Worm (Caenorhabditis elegans): ENCODE data around the gene K11C4.1.
A peak's percentile ranks its signal among the peaks of the same experiment; 100 is the strongest.

K11C4.1 gene

ce11 chrV:6888828-6889227 lies 8.0 kb upstream of the K11C4.1 start (continued):
- TF ChIP-seq Y67H2A.10 (GFP tag; conservative IDR thresholded peaks at IDR 0.05) = 0 out of 2 replicates have a peak, but pooled peaks have one; percentile 15
- TF ChIP-seq lin-40 (tag; optimal IDR thresholded peaks at IDR 0.05) = peak; percentile 68
- TF ChIP-seq nfyb-1 (GFP tag; IDR thresholded peaks at IDR 0.05) = peak; percentile 76
- peak; percentile 68 for TF ChIP-seq lin-54 (GFP tag; optimal IDR thresholded peaks at IDR 0.05)
- TF ChIP-seq ceh-79 (tag; optimal IDR thresholded peaks at IDR 0.05) = no peak
- no peak for TF ChIP-seq hmg-20 (GFP tag; IDR thresholded peaks at IDR 0.05)
- TF ChIP-seq ceh-100 (GFP tag; IDR thresholded peaks at IDR 0.05) = no peak
- TF ChIP-seq F10E7.11 (tag; optimal IDR thresholded peaks at IDR 0.05) = peak; percentile 72
- TF ChIP-seq B0035.1 (tag; optimal IDR thresholded peaks at IDR 0.05) = peak; percentile 18
- peak; percentile 67; the same call in 1 of the 2 replicates for TF ChIP-seq ztf-25 (GFP tag; IDR thresholded peaks at IDR 0.05)
- TF ChIP-seq ceh-58 (GFP tag; IDR thresholded peaks at IDR 0.05) = no peak
- TF ChIP-seq madf-6 (GFP tag; IDR thresholded peaks at IDR 0.05) = peak; percentile 51
- TF ChIP-seq attf-6 (GFP tag; IDR thresholded peaks at IDR 0.05) = no peak
- no peak for TF ChIP-seq B0019.2 (GFP tag; conservative IDR thresholded peaks at IDR 0.05)
- peak; percentile 57 for TF ChIP-seq mxl-1 (tag; optimal IDR thresholded peaks at IDR 0.05)
- peak; percentile 70 for TF ChIP-seq hmg-1.2 (GFP tag; IDR thresholded peaks at IDR 0.05)
- no peak for TF ChIP-seq nfya-2 (GFP tag; IDR thresholded peaks at IDR 0.05)
- TF ChIP-seq xnd-1 (tag; optimal IDR thresholded peaks at IDR 0.05) = no peak
- no peak for TF ChIP-seq akir-1 (GFP tag; optimal IDR thresholded peaks at IDR 0.05)
- peak; percentile 33; the same call in 1 of the 2 replicates for TF ChIP-seq hsf-1 (GFP tag; IDR thresholded peaks at IDR 0.05)
- TF ChIP-seq K11D2.4 (GFP tag; IDR thresholded peaks at IDR 0.05) = no peak
- peak; percentile 85 for TF ChIP-seq chd-7 (tag; optimal IDR thresholded peaks at IDR 0.05)
- TF ChIP-seq snpc-4 (GFP tag; optimal IDR thresholded peaks at IDR 0.05) = peak; percentile 69
- TF ChIP-seq snpc-4 (tag; optimal IDR thresholded peaks at IDR 0.05) = peak in 2 of 4 experiments; percentile 64 to 72
- peak; percentile 56 for TF ChIP-seq ets-4 (GFP tag; optimal IDR thresholded peaks at IDR 0.05)
- no peak for TF ChIP-seq lir-1 (GFP tag; conservative IDR thresholded peaks at IDR 0.05)
- no peak for TF ChIP-seq Y95B8A.8 (GFP tag; IDR thresholded peaks at IDR 0.05)
- no peak for TF ChIP-seq F55B11.4 (tag; optimal IDR thresholded peaks at IDR 0.05; ENCODE audit: borderline replicate concordance, insufficient read depth)
- TF ChIP-seq lin-35 (GFP tag; optimal IDR thresholded peaks at IDR 0.05) = peak in 1 of 3 experiments; percentile 68
- TF ChIP-seq fkh-3 (tag; optimal IDR thresholded peaks at IDR 0.05) = peak; percentile 78
- TF ChIP-seq ZK185.1 (tag; optimal IDR thresholded peaks at IDR 0.05; ENCODE audit: poor library complexity, severe bottlenecking) = peak; percentile 87
- TF ChIP-seq F37B4.10 (GFP tag; IDR thresholded peaks at IDR 0.05) = 0 out of 2 replicates have a peak, but pooled peaks have one; percentile 74
- TF ChIP-seq ceh-91 (GFP tag; IDR thresholded peaks at IDR 0.05) = no peak
- no peak for TF ChIP-seq C06A6.2 (GFP tag; conservative IDR thresholded peaks at IDR 0.05)
- peak; percentile 77 to 86 for TF ChIP-seq rec-8 (tag; optimal IDR thresholded peaks at IDR 0.05)
- TF ChIP-seq Y53G8AR.9 (GFP tag; conservative IDR thresholded peaks at IDR 0.05) = 0 out of 2 replicates have a peak, but pooled peaks have one; percentile 56
- peak; percentile 84 for TF ChIP-seq dox-1 (GFP tag; IDR thresholded peaks at IDR 0.05)
- no peak for TF ChIP-seq mel-28 (tag; optimal IDR thresholded peaks at IDR 0.05; ENCODE audit: borderline replicate concordance)
- peak; percentile 74 for TF ChIP-seq ztf-26 (tag; optimal IDR thresholded peaks at IDR 0.05)
- peak; percentile 44 for TF ChIP-seq dpff-1 (tag; optimal IDR thresholded peaks at IDR 0.05)
- no peak for TF ChIP-seq C17E4.6 (GFP tag; IDR thresholded peaks at IDR 0.05)
- peak; percentile 69; the same call in 1 of the 2 replicates for TF ChIP-seq pbrm-1 (GFP tag; IDR thresholded peaks at IDR 0.05)
- peak; percentile 43 for TF ChIP-seq lsl-1 (GFP tag; optimal IDR thresholded peaks at IDR 0.05)
- no peak for TF ChIP-seq cebp-2 (GFP tag; IDR thresholded peaks at IDR 0.05)
- no peak for TF ChIP-seq T26A5.8 (tag; optimal IDR thresholded peaks at IDR 0.05)
- TF ChIP-seq K12H6.12 (tag; optimal IDR thresholded peaks at IDR 0.05) = no peak
- peak; percentile 58 for TF ChIP-seq nhr-179 (tag; optimal IDR thresholded peaks at IDR 0.05)
- peak; percentile 75 for TF ChIP-seq zfh-2 (GFP tag; conservative IDR thresholded peaks at IDR 0.05)
- TF ChIP-seq bed-2 (GFP tag; IDR thresholded peaks at IDR 0.05) = 0 out of 2 replicates have a peak, but pooled peaks have one; percentile 45
